Fruit fly (Drosophila melanogaster) whole organism, prepupa: ENCODE measurements around the gene CG9312.
A peak's percentile ranks its signal among the peaks of the same experiment; 100 is the strongest.

ENCODE experiments used
- Blimp-1 ChIP-seq: fragments of 200-800 bp; sonication (Bioruptor generic); optimal IDR thresholded peaks from 3 replicates; lab custom pipeline; 2017; ENCODE audit warnings: missing biosample characterization, missing genetic modification characterization, mild to moderate bottlenecking, moderate library complexity, missing genetic modification reagents
- CG10669 ChIP-seq: fragments of 200-800 bp; sonication (Bioruptor generic); optimal IDR thresholded peaks from 3 replicates; lab custom pipeline; 2018; ENCODE audit warnings: missing biosample characterization, mild to moderate bottlenecking, missing genetic modification characterization, moderate library complexity
- CG11294 ChIP-seq: fragments of 200-800 bp; sonication (Bioruptor generic); IDR thresholded peaks from 2 replicates; pipeline ENCODE4 v1.3.6; 2022; ENCODE audit warnings: missing biosample characterization, missing genetic modification characterization
- CG11762 ChIP-seq: fragments of 200-800 bp; sonication (Bioruptor generic); optimal IDR thresholded peaks from 3 replicates; lab custom pipeline; 2016; ENCODE audit warnings: missing biosample characterization, missing genetic modification characterization; ENCODE audit not compliant: insufficient read depth
- CG15336 ChIP-seq: fragments of 200-800 bp; sonication (Bioruptor generic); IDR thresholded peaks from 2 replicates; pipeline ENCODE4 v1.3.6; 2022; ENCODE audit warnings: missing biosample characterization, missing genetic modification characterization
- CG1621 ChIP-seq: fragments of 200-800 bp; sonication (Bioruptor generic); optimal IDR thresholded peaks from 3 replicates; lab custom pipeline; 2018; ENCODE audit warnings: missing biosample characterization, mild to moderate bottlenecking, missing genetic modification characterization
- CG16779 ChIP-seq: fragments of 200-800 bp; sonication (Bioruptor generic); optimal IDR thresholded peaks from 3 replicates; lab custom pipeline; 2017; ENCODE audit warnings: missing biosample characterization, mild to moderate bottlenecking, missing genetic modification characterization
- CG32006 ChIP-seq: fragments of 200-800 bp; sonication (Bioruptor generic); optimal IDR thresholded peaks from 3 replicates; lab custom pipeline; 2017; ENCODE audit warnings: missing biosample characterization, mild to moderate bottlenecking, missing genetic modification characterization
- CG34406 ChIP-seq: fragments of 200-800 bp; sonication (Bioruptor generic); optimal IDR thresholded peaks from 3 replicates; lab custom pipeline; 2016; ENCODE audit warnings: missing biosample characterization, missing genetic modification characterization
- CG3919 ChIP-seq: fragments of 200-800 bp; sonication (Bioruptor generic); optimal IDR thresholded peaks from 3 replicates; lab custom pipeline; 2016; ENCODE audit warnings: missing biosample characterization, missing genetic modification characterization
- CG4318 ChIP-seq: fragments of 200-800 bp; sonication (Bioruptor generic); optimal IDR thresholded peaks from 3 replicates; lab custom pipeline; 2017; ENCODE audit warnings: missing biosample characterization, mild to moderate bottlenecking, missing genetic modification characterization
- CG6163 ChIP-seq: fragments of 200-800 bp; sonication (Bioruptor generic); IDR thresholded peaks from 3 replicates; pipeline ENCODE4 v1.3.6; 2022; ENCODE audit warnings: missing biosample characterization, missing genetic modification characterization
- CG6276 ChIP-seq: fragments of 200-800 bp; sonication (Bioruptor generic); optimal IDR thresholded peaks from 2 replicates; lab custom pipeline; 2017; ENCODE audit warnings: missing biosample characterization, mild to moderate bottlenecking, missing genetic modification characterization
- CG6808 ChIP-seq: fragments of 200-800 bp; sonication (Bioruptor generic); optimal IDR thresholded peaks from 3 replicates; lab custom pipeline; 2017; ENCODE audit warnings: missing biosample characterization, missing genetic modification characterization, mild to moderate bottlenecking, moderate library complexity, missing genetic modification reagents
- CG6854 ChIP-seq: fragments of 200-800 bp; sonication (Bioruptor generic); optimal IDR thresholded peaks from 2 replicates; lab custom pipeline; 2017; ENCODE audit warnings: missing biosample characterization, mild to moderate bottlenecking, missing genetic modification characterization
- CG7368 ChIP-seq: fragments of 200-800 bp; sonication (Bioruptor generic); optimal IDR thresholded peaks from 3 replicates; lab custom pipeline; 2016; ENCODE audit warnings: missing biosample characterization, missing genetic modification characterization
- CG8119 ChIP-seq: fragments of 200-800 bp; sonication (Bioruptor generic); IDR thresholded peaks from 3 replicates; pipeline ENCODE4 v1.3.6; 2022; ENCODE audit warnings: missing biosample characterization, missing genetic modification characterization
- Eip75B ChIP-seq: fragments of 200-800 bp; sonication (Bioruptor generic); optimal IDR thresholded peaks from 3 replicates; lab custom pipeline; 2016; ENCODE audit warnings: missing biosample characterization, missing genetic modification characterization
- Eip78C ChIP-seq: fragments of 200-800 bp; sonication (Bioruptor generic); peaks from one replicate; lab custom pipeline; 2016; ENCODE audit warnings: missing biosample characterization, missing genetic modification characterization
- Eip93F ChIP-seq: fragments of 200-800 bp; sonication (Bioruptor generic); optimal IDR thresholded peaks from 2 replicates; lab custom pipeline; 2016; ENCODE audit warnings: missing biosample characterization, mild to moderate bottlenecking, missing genetic modification characterization
- Ets21C ChIP-seq: fragments of 200-800 bp; sonication (Bioruptor generic); optimal IDR thresholded peaks from 3 replicates; lab custom pipeline; 2016; ENCODE audit warnings: missing biosample characterization, missing genetic modification characterization
- Gug ChIP-seq: fragments of 200-800 bp; sonication (Bioruptor generic); IDR thresholded peaks from 2 replicates; pipeline ENCODE4 v1.3.6; 2022; ENCODE audit warnings: missing biosample characterization, missing genetic modification characterization
- Hr38 ChIP-seq: sonication (Bioruptor generic); optimal IDR thresholded peaks from 2 replicates; lab custom pipeline; 2016; ENCODE audit warnings: missing biosample characterization, missing genetic modification characterization
- Lpt ChIP-seq: fragments of 200-800 bp; sonication (Bioruptor generic); optimal IDR thresholded peaks from 3 replicates; lab custom pipeline; 2016; ENCODE audit warnings: missing biosample characterization, missing genetic modification characterization
- Met ChIP-seq: fragments of 200-800 bp; sonication (Bioruptor generic); optimal IDR thresholded peaks from 3 replicates; lab custom pipeline; 2016; ENCODE audit warnings: missing biosample characterization, missing genetic modification characterization
- Smox ChIP-seq: fragments of 200-800 bp; sonication (Bioruptor generic); optimal IDR thresholded peaks from 3 replicates; lab custom pipeline; 2016; ENCODE audit warnings: missing biosample characterization, missing genetic modification characterization
- Sox102F ChIP-seq: fragments of 200-800 bp; sonication (Bioruptor generic); optimal IDR thresholded peaks from 2 replicates; lab custom pipeline; 2016; ENCODE audit warnings: missing biosample characterization, mild to moderate bottlenecking, missing genetic modification characterization
- Sox14 ChIP-seq: fragments of 200-800 bp; sonication (Bioruptor generic); optimal IDR thresholded peaks from 3 replicates; lab custom pipeline; 2016; ENCODE audit warnings: missing biosample characterization, missing genetic modification characterization
- Sox15 ChIP-seq: fragments of 200-800 bp; sonication (Bioruptor generic); optimal IDR thresholded peaks from 3 replicates; lab custom pipeline; 2016; ENCODE audit warnings: missing biosample characterization, missing genetic modification characterization
- achi ChIP-seq: fragments of 200-800 bp; sonication (Bioruptor generic); optimal IDR thresholded peaks from 3 replicates; lab custom pipeline; 2016; ENCODE audit warnings: missing biosample characterization, missing genetic modification characterization
- acj6 ChIP-seq: fragments of 200-800 bp; sonication (Bioruptor generic); optimal IDR thresholded peaks from 3 replicates; lab custom pipeline; 2016; ENCODE audit warnings: missing biosample characterization, missing genetic modification characterization
- dac ChIP-seq: fragments of 200-800 bp; sonication (Bioruptor generic); optimal IDR thresholded peaks from 2 replicates; lab custom pipeline; 2017; ENCODE audit warnings: missing biosample characterization, mild to moderate bottlenecking, missing genetic modification characterization
- dsx ChIP-seq: fragments of 200-800 bp; optimal IDR thresholded peaks from 3 replicates; lab custom pipeline; 2019; ENCODE audit warnings: missing biosample characterization, mild to moderate bottlenecking, missing genetic modification characterization, moderate library complexity; ENCODE audit not compliant: poor library complexity, severe bottlenecking
- esn ChIP-seq: fragments of 200-800 bp; sonication (Bioruptor generic); optimal IDR thresholded peaks from 2 replicates; lab custom pipeline; 2016; ENCODE audit warnings: missing biosample characterization, mild to moderate bottlenecking, missing genetic modification characterization, moderate library complexity
- fd59A ChIP-seq: fragments of 200-800 bp; sonication (Bioruptor generic); optimal IDR thresholded peaks from 2 replicates; lab custom pipeline; 2017; ENCODE audit warnings: missing biosample characterization, mild to moderate bottlenecking, missing genetic modification characterization, missing genetic modification reagents
- fkh ChIP-seq: fragments of 200-800 bp; sonication (Bioruptor generic); optimal IDR thresholded peaks from 3 replicates; lab custom pipeline; 2017; ENCODE audit warnings: missing biosample characterization, mild to moderate bottlenecking, missing genetic modification characterization, moderate library complexity
- net ChIP-seq: fragments of 200-800 bp; sonication (Bioruptor generic); optimal IDR thresholded peaks from 3 replicates; lab custom pipeline; 2016; ENCODE audit warnings: missing biosample characterization, missing genetic modification characterization
- pdm3 ChIP-seq: fragments of 200-800 bp; sonication (Bioruptor generic); optimal IDR thresholded peaks from 3 replicates; lab custom pipeline; 2016; ENCODE audit warnings: missing biosample characterization, missing genetic modification characterization
- salr ChIP-seq, 2 experiments: fragments of 200-800 bp; sonication (Bioruptor generic); optimal IDR thresholded peaks; 3 replicates each; lab custom pipeline; 2016 to 2018; ENCODE audit warnings: missing biosample characterization in 2 of 2, missing genetic modification characterization in 2 of 2, mild to moderate bottlenecking in 1 of 2
- ss ChIP-seq, 2 experiments: fragments of 200-800 bp; sonication (Bioruptor generic); optimal IDR thresholded peaks; 2 replicates in 1 of 2; 3 replicates in 1 of 2; lab custom pipeline; 2017 to 2018; ENCODE audit warnings: mild to moderate bottlenecking in 2 of 2, missing biosample characterization in 2 of 2, missing genetic modification characterization in 2 of 2, moderate library complexity in 1 of 2
- svp ChIP-seq: fragments of 200-800 bp; sonication (Bioruptor generic); peaks from one replicate; lab custom pipeline; 2016; ENCODE audit warnings: missing biosample characterization, missing genetic modification characterization
- topi ChIP-seq: fragments of 200-800 bp; sonication (Bioruptor generic); optimal IDR thresholded peaks from 3 replicates; lab custom pipeline; 2016; ENCODE audit warnings: missing biosample characterization, missing genetic modification characterization
- vri ChIP-seq: fragments of 200-800 bp; sonication (Bioruptor generic); optimal IDR thresholded peaks from 3 replicates; lab custom pipeline; 2016; ENCODE audit warnings: missing biosample characterization, mild to moderate bottlenecking, missing genetic modification characterization

The CG9312 gene

DNA sequence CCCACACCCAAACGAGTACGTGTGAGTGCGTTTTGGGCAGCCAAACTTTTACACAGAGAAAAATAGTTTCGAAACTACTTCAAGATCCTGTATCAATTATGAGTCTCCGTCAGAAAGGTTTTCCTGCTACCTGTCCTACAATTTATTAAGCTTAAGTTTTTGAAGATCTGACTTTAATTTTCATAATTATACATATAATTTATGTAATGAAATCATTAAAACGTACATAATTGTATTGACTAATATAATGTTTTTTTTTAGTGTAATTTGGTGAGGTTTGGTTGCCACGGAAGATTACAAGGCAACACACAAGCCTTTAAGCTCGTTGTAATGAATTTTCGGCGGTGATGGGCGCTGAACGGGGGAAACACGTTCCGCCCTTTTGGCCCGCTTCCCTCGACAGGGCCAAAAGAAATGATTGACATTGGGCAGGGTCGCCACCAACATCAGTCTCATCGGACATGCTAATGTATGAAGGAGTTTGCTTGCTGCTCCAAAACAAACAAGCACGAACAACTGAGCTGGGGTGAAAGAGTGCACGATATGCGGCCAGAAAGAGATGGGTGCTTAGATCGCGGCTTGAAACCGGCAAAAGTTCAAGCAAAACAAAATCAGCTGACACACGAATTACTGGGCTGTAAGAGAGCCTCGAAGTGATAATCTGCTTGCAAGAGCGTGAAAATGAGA, 28.6 kb downstream of the CG9312 start (continued):
- peak; percentile 87 for TF ChIP-seq Eip93F (GFP tag; lab: Kevin White, UChicago)
- TF ChIP-seq CG4318 (GFP tag; lab: Kevin White, UChicago): peak; percentile 51
- no peak for TF ChIP-seq salr (GFP tag; optimal IDR thresholded peaks at IDR 0.05; lab: Kevin White, UChicago)
- TF ChIP-seq CG16779 (tag; lab: Kevin White, UChicago): no peak
- TF ChIP-seq Sox102F (GFP tag; lab: Kevin White, UChicago): peak; percentile 84
- TF ChIP-seq CG3919: peak; percentile 50
- peak; percentile 87 for TF ChIP-seq esn (GFP tag; lab: Kevin White, UChicago)
- peak; percentile 83 for TF ChIP-seq topi (GFP tag; lab: Kevin White, UChicago)
- TF ChIP-seq CG11762: peak; percentile 10
- TF ChIP-seq ss (GFP tag; optimal IDR thresholded peaks at IDR 0.05; lab: Kevin White, UChicago): no peak
- TF ChIP-seq pdm3: peak; percentile 64
- peak; percentile 86 for TF ChIP-seq Smox
- TF ChIP-seq fd59A (GFP tag; lab: Kevin White, UChicago): no peak
- peak; percentile 54 for TF ChIP-seq CG6276 (GFP tag; lab: Kevin White, UChicago)
- TF ChIP-seq Lpt: no peak
- peak; percentile 83 for TF ChIP-seq CG34406 (GFP tag; lab: Kevin White, UChicago)
- peak; percentile 72 for TF ChIP-seq acj6 (GFP tag; lab: Kevin White, UChicago)
- TF ChIP-seq CG11294 (GFP tag; lab: Robert Waterston, UW): no peak
- TF ChIP-seq Blimp-1 (GFP tag; lab: Kevin White, UChicago): peak; percentile 66

DNA sequence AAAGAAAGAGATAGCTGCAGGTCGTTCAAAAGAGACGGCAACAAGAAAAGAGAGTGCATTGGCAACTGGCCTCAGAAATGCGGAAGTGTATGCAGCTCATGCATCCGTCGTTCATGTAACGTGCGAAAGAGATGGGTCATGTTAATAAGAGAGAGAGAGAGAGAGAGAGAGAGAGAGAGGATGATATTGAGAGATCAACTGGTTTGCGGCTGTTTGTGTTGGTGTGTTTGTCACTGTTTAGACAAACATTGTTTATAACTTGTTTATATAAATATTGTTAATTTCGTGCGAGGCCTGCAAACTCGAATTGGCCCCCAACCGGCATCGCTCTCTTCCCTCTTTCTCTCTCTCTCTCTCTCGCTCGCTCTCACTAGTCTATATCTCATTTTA, 29.1 kb downstream of the CG9312 start:
- TF ChIP-seq CG3919 (peak; percentile 19), vri (no peak), fkh (GFP tag; lab: Kevin White, UChicago) (peak; percentile 26), Sox102F (GFP tag; lab: Kevin White, UChicago) (no peak), CG15336 (peak; percentile 35; the same call in 1 of the 2 replicates), Eip78C (GFP tag; lab: Kevin White, UChicago) (peak; percentile 83), Ets21C (GFP tag; lab: Kevin White, UChicago) (no peak), ss (GFP tag; optimal IDR thresholded peaks at IDR 0.05; lab: Kevin White, UChicago) (peak; percentile 26 to 35), Sox14 (peak; percentile 27), CG6276 (GFP tag; lab: Kevin White, UChicago) (peak; percentile 10), svp (GFP tag; lab: Kevin White, UChicago) (peak; percentile 71), Blimp-1 (GFP tag; lab: Kevin White, UChicago) (peak; percentile 6), CG6163 (GFP tag; lab: Robert Waterston, UW) (peak; percentile 58; the same call in 2 of the 3 replicates), dac (GFP tag; lab: Kevin White, UChicago) (no peak), dsx (peak; percentile 77), CG6854 (GFP tag; lab: Kevin White, UChicago) (peak; percentile 18), CG1621 (no peak), Lpt (peak; percentile 23), CG34406 (GFP tag; lab: Kevin White, UChicago) (peak; percentile 9), Eip75B (peak; percentile 48), Met (GFP tag; lab: Kevin White, UChicago) (peak; percentile 23)
- TF ChIP-seq, all 60 proteins: peak for 16

DNA sequence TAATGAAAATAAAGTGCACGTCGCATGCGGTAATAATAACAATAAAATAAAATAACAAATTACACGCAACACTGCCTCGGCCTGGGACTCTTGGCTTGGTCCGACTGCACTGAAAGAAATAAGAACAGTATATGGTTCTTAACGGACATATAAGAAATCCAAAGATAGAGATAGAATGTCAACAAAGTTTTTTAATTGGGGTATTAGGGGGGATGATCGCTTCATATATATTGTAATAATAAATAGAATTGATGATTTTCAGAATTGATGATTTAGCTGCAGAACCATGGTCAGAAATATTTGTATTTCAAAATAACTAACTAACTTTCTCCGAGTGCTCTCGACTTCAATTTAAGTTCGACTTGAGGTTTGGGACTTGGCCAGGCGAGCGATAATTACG, 30.5 kb downstream of the CG9312 start:
- TF ChIP-seq dsx: no peak
- TF ChIP-seq net: peak; percentile 45
- peak; percentile 79 for TF ChIP-seq Sox102F (GFP tag; lab: Kevin White, UChicago)
- TF ChIP-seq vri: peak; percentile 11
- no peak for TF ChIP-seq CG10669 (GFP tag; lab: Kevin White, UChicago)
- peak; percentile 88 for TF ChIP-seq esn (GFP tag; lab: Kevin White, UChicago)
- TF ChIP-seq dac (GFP tag; lab: Kevin White, UChicago): peak; percentile 59
- peak in 1 of 2 experiments; percentile 84 for TF ChIP-seq salr (GFP tag; optimal IDR thresholded peaks at IDR 0.05; lab: Kevin White, UChicago)
- TF ChIP-seq CG8119 (GFP tag; lab: Robert Waterston, UW): peak; percentile 75
- peak; percentile 81 for TF ChIP-seq achi (GFP tag; lab: Kevin White, UChicago)
- TF ChIP-seq CG6854 (GFP tag; lab: Kevin White, UChicago): peak; percentile 54
- TF ChIP-seq Eip93F (GFP tag; lab: Kevin White, UChicago): peak; percentile 59
- TF ChIP-seq CG32006 (GFP tag; lab: Kevin White, UChicago): peak; percentile 90
- no peak for TF ChIP-seq CG6808
- TF ChIP-seq CG34406 (GFP tag; lab: Kevin White, UChicago): peak; percentile 75
- TF ChIP-seq CG4318 (GFP tag; lab: Kevin White, UChicago): peak; percentile 80
- peak; percentile 80 for TF ChIP-seq topi (GFP tag; lab: Kevin White, UChicago)
- TF ChIP-seq Hr38 (GFP tag; lab: Kevin White, UChicago): no peak
- peak; percentile 42 for TF ChIP-seq CG7368 (GFP tag; lab: Kevin White, UChicago)
- peak; percentile 92 for TF ChIP-seq Eip78C (GFP tag; lab: Kevin White, UChicago)
- TF ChIP-seq fd59A (GFP tag; lab: Kevin White, UChicago): no peak
- no peak for TF ChIP-seq CG11294 (GFP tag; lab: Robert Waterston, UW)
- TF ChIP-seq pdm3: peak; percentile 65
- peak; percentile 37 for TF ChIP-seq Sox15 (GFP tag; lab: Kevin White, UChicago)
- peak; percentile 67 for TF ChIP-seq Eip75B
- TF ChIP-seq Gug (GFP tag; lab: Robert Waterston, UW): peak; percentile 48
